Fruit fly (Drosophila melanogaster): Measurements from ENCODE around the gene pcx.

pcx gene

DNA sequence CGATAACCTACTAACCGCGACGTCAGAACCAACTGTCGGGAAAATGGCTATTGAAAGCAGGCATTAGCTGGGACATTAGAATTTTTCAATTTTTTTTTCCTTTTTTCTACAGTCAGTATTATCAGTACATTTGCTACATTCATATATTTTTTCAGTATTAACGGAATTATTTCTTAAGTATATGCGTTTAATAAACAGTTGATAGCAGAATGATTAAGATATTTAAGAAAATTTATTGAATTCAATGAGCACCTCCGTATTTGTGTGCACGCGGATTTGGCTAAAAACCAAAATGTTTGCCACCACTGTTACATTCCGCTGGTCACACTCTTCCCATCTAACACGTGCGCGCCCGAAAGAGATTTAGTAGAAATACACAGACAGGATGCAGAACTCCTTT lies 37.4 kb downstream of the pcx start, which contains the start of the genes temp and CG3071 (continued):
- TF ChIP-seq CG2120 (GFP tag; optimal IDR thresholded peaks at IDR 0.05) (peak; percentile 88), dpn (GFP tag; optimal IDR thresholded peaks at IDR 0.05) (peak; percentile 42 to 62), CG14710 (tag; optimal IDR thresholded peaks at IDR 0.05) (peak; percentile 75), pfk (GFP tag; optimal IDR thresholded peaks at IDR 0.05) (no peak), CG11093 (GFP tag; IDR thresholded peaks at IDR 0.05) (no peak; the same call in 2 of the 3 replicates), Meics (GFP tag; optimal IDR thresholded peaks at IDR 0.05) (peak; percentile 59), CG12236 (GFP tag; optimal IDR thresholded peaks at IDR 0.05) (no peak), D19B (GFP tag; optimal IDR thresholded peaks at IDR 0.05) (peak; percentile 38), CG6175 (GFP tag; IDR thresholded peaks at IDR 0.05) (no peak), CG12299 (tag; optimal IDR thresholded peaks at IDR 0.05) (peak; percentile 11), Hey (tag; optimal IDR thresholded peaks at IDR 0.05) (peak; percentile 10), klu (GFP tag; IDR thresholded peaks at IDR 0.05) (peak; percentile 56; the same call in 1 of the 2 replicates), MESR4 (GFP tag; optimal IDR thresholded peaks at IDR 0.05) (no peak), insv (GFP tag; optimal IDR thresholded peaks at IDR 0.05) (peak in 1 of 2 experiments; percentile 43), crp (GFP tag; optimal IDR thresholded peaks at IDR 0.05) (peak; percentile 42 to 83), sr (GFP tag; IDR thresholded peaks at IDR 0.05) (no peak), Pdp1 (GFP tag; optimal IDR thresholded peaks at IDR 0.05) (peak; percentile 51 to 56), CG4424 (GFP tag; optimal IDR thresholded peaks at IDR 0.05) (peak; percentile 62), CG7987 (GFP tag; optimal IDR thresholded peaks at IDR 0.05) (no peak), Taf1 (GFP tag; IDR thresholded peaks at IDR 0.05) (peak; percentile 20; the same call in 1 of the 2 replicates), CG11695 (GFP tag; IDR thresholded peaks at IDR 0.05) (0 out of 3 replicates have a peak, but pooled peaks have one; percentile 37), ham (GFP tag; IDR thresholded peaks at IDR 0.05) (no peak), dmrt11E (tag; optimal IDR thresholded peaks at IDR 0.05) (peak; percentile 54), Hmr (GFP tag; optimal IDR thresholded peaks at IDR 0.05) (peak; percentile 63), ase (GFP tag; IDR thresholded peaks at IDR 0.05) (no peak), Lhr (GFP tag; optimal IDR thresholded peaks at IDR 0.05) (no peak), Nf-YB (GFP tag; optimal IDR thresholded peaks at IDR 0.05) (peak; percentile 34), Awh (GFP tag; IDR thresholded peaks at IDR 0.05) (no peak), Mes4 (GFP tag; optimal IDR thresholded peaks at IDR 0.05) (peak; percentile 45), CG4730 (GFP tag; IDR thresholded peaks at IDR 0.05) (no peak), CG4282 (GFP tag; optimal IDR thresholded peaks at IDR 0.05) (peak; percentile 31), CG2116 (GFP tag; optimal IDR thresholded peaks at IDR 0.05) (peak; percentile 69), CG9727 (GFP tag; optimal IDR thresholded peaks at IDR 0.05) (peak; percentile 74), repo (GFP tag; optimal IDR thresholded peaks at IDR 0.05) (no peak), schlank (tag; optimal IDR thresholded peaks at IDR 0.05) (no peak), sc (optimal IDR thresholded peaks at IDR 0.05) (no peak), sc (GFP tag; optimal IDR thresholded peaks at IDR 0.05) (no peak), zfh1 (GFP tag; IDR thresholded peaks at IDR 0.05) (no peak), toy (GFP tag; IDR thresholded peaks at IDR 0.05) (no peak), crol (GFP tag; IDR thresholded peaks at IDR 0.05) (no peak), Xrp1 (GFP tag; IDR thresholded peaks at IDR 0.05) (peak; percentile 52; the same call in 1 of the 2 replicates), CG15269 (tag; optimal IDR thresholded peaks at IDR 0.05) (peak; percentile 61), CG9609 (GFP tag; optimal IDR thresholded peaks at IDR 0.05) (peak; percentile 58), CG1602 (GFP tag; optimal IDR thresholded peaks at IDR 0.05) (peak; percentile 28), PHDP (tag; optimal IDR thresholded peaks at IDR 0.05) (peak; percentile 39), Elba2 (GFP tag; optimal IDR thresholded peaks at IDR 0.05) (peak; percentile 48), CG2199 (GFP tag; IDR thresholded peaks at IDR 0.05) (no peak), abd-A (tag; optimal IDR thresholded peaks at IDR 0.05) (no peak), ara (GFP tag; IDR thresholded peaks at IDR 0.05) (no peak), Side (GFP tag; optimal IDR thresholded peaks at IDR 0.05) (peak; percentile 49), CG33213 (GFP tag; optimal IDR thresholded peaks at IDR 0.05) (no peak), Doc2 (GFP tag; IDR thresholded peaks at IDR 0.05) (no peak)
